Worm (Caenorhabditis elegans) whole organism, L4/young adult: ENCODE data around the gene str-16.

Experiments
- W03F9.2 ChIP-seq: fragments of 150-350 bp; optimal IDR thresholded peaks from 2 replicates; lab custom pipeline; 2014; ENCODE audit warnings: missing biosample characterization, missing genetic modification characterization
- him-1 ChIP-seq: sonication (generic microtip); optimal IDR thresholded peaks from 2 replicates; lab custom pipeline; 2016; ENCODE audit warnings: missing genotype, missing genetic modification reagents, missing genetic modification characterization, missing compliant biosample characterization

- TF ChIP-seq him-1 (tag; lab: Kevin White, UChicago): no peak
- TF ChIP-seq W03F9.2 (tag; lab: Kevin White, UChicago): no peak
Observed at ce11 chrV:3193091-3193608, 43.5 kb upstream of the str-16 start, which contains the start of the genes Y73C8B.3 and Y73C8B.9.
